Worm (Caenorhabditis elegans) whole organism, midembryonic: ENCODE results near the gene F54D5.23.

ENCODE experiments used
- T22C8.4 ChIP-seq: fragments of 200-800 bp; sonication (Bioruptor generic); IDR thresholded peaks from 2 replicates; pipeline ENCODE4 v1.3.6; 2022; ENCODE audit warnings: missing genetic modification characterization, missing compliant biosample characterization
- cog-1 ChIP-seq: sonication (generic microtip); optimal IDR thresholded peaks from 2 replicates; lab custom pipeline; 2016; ENCODE audit warnings: missing genetic modification characterization, missing compliant biosample characterization
- med-1 ChIP-seq: sonication (generic microtip); optimal IDR thresholded peaks from 2 replicates; lab custom pipeline; 2017; ENCODE audit warnings: missing genetic modification characterization, mild to moderate bottlenecking, missing compliant biosample characterization, antibody characterized with exemption, missing genetic modification reagents; ENCODE audit not compliant: insufficient read depth
- ztf-23 ChIP-seq: fragments of 200-800 bp; sonication (Bioruptor generic); IDR thresholded peaks from 2 replicates; pipeline ENCODE4 v1.3.6; 2022; ENCODE audit warnings: missing genetic modification reagents, missing genetic modification characterization, missing compliant biosample characterization

DNA sequence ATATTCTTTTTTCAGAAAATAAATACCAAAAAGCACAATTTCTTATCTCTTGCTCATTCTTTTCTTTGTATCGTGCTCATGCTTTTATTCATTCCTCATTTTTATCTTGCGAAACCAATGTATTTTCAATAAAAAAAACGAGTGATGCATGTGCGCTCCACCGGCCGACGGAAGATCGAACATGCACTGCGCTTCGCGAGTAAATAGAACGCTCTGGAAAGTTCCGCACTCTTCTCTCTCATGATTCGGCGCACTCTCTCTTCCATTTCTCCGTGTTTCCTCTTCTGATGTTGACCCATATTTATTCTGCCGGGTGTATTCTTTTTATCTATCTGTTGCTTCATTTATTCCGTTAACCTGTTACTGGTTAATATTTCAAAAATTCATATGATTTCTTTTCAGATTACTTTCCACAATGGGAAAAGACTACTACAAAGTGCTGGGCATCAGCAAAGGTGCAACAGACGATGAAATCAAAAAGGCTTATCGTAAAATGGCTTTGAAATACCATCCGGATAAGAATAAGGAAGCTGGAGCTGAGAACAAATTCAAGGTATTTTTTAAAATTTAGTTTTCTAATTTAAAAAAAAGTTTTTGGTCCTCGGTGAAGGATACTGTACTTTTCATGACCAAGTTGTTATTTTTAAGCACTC lies 23.7 kb downstream of the F54D5.23 start, which contains the start of gene dnj-13:
- TF ChIP-seq T22C8.4 (peak; percentile 49; the same call in 1 of the 2 replicates), cog-1 (tag; lab: Kevin White, UChicago) (peak; percentile 88), med-1 (GFP tag; lab: Kevin White, UChicago) (no peak), ztf-23 (GFP tag; lab: Robert Waterston, UW) (peak; percentile 76)
